Worm (Caenorhabditis elegans) whole organism, midembryonic: ENCODE results near the gene F10G7.9.

Experiments used
- T22C8.4 ChIP-seq: fragments of 200-800 bp; sonication (Bioruptor generic); IDR thresholded peaks from 2 replicates; pipeline ENCODE4 v1.3.6; 2022; ENCODE audit warnings: missing genetic modification characterization, missing compliant biosample characterization
- flt-1 ChIP-seq: fragments of 200-800 bp; sonication (Bioruptor generic); IDR thresholded peaks from 2 replicates; pipeline ENCODE4 v1.3.6; 2022; ENCODE audit warnings: missing genetic modification characterization, missing compliant biosample characterization
- klf-2 ChIP-seq: fragments of 200-800 bp; sonication (Bioruptor generic); conservative IDR thresholded peaks from 2 replicates; pipeline ENCODE4 v1.3.6; 2022; ENCODE audit warnings: missing genetic modification reagents, missing genetic modification characterization, missing compliant biosample characterization
- med-1 ChIP-seq: sonication (generic microtip); optimal IDR thresholded peaks from 2 replicates; lab custom pipeline; 2017; ENCODE audit warnings: missing genetic modification characterization, mild to moderate bottlenecking, missing compliant biosample characterization, antibody characterized with exemption, missing genetic modification reagents; ENCODE audit not compliant: insufficient read depth
- ref-1 ChIP-seq: fragments of 200-800 bp; sonication (Bioruptor generic); conservative IDR thresholded peaks from 2 replicates; pipeline ENCODE4 v1.3.6; 2022; ENCODE audit warnings: missing genetic modification reagents, missing genetic modification characterization, missing compliant biosample characterization
- tab-1 ChIP-seq: fragments of 200-800 bp; sonication (Bioruptor generic); IDR thresholded peaks from 2 replicates; pipeline ENCODE4 v1.3.6; 2022; ENCODE audit warnings: missing genetic modification characterization, missing compliant biosample characterization
- ztf-29 ChIP-seq: fragments of 200-800 bp; sonication (Bioruptor generic); IDR thresholded peaks from 2 replicates; pipeline ENCODE4 v1.3.6; 2022; ENCODE audit warnings: missing genetic modification reagents, missing genetic modification characterization, missing compliant biosample characterization

ce11 chrII:4747063-4747462, 40.8 kb upstream of the F10G7.9 start:
- TF ChIP-seq klf-2 (GFP tag; lab: Robert Waterston, UW), result no peak
- TF ChIP-seq ref-1 (GFP tag; lab: Robert Waterston, UW), result no peak
- no peak for TF ChIP-seq flt-1
- no peak for TF ChIP-seq tab-1
- no peak for TF ChIP-seq med-1 (GFP tag; lab: Kevin White, UChicago)
- TF ChIP-seq ztf-29 (GFP tag; lab: Robert Waterston, UW), result no peak
- TF ChIP-seq T22C8.4 (GFP tag; lab: Robert Waterston, UW), result no peak
